Worm (Caenorhabditis elegans) whole organism, L4 larva: ENCODE measurements around the gene K06A9.2.

ENCODE experiments used
- D1046.2 ChIP-seq: fragments of 200-800 bp; sonication (Bioruptor generic); IDR thresholded peaks from 2 replicates; pipeline ENCODE4 v1.3.6; 2022; ENCODE audit warnings: missing genetic modification characterization, missing compliant biosample characterization
- F26F4.8 ChIP-seq: fragments of 200-800 bp; sonication (Bioruptor generic); conservative IDR thresholded peaks from 2 replicates; pipeline ENCODE4 v1.3.6; 2022; ENCODE audit warnings: missing genetic modification characterization, missing compliant biosample characterization
- F44E2.7 ChIP-seq: fragments of 200-800 bp; sonication (Bioruptor generic); IDR thresholded peaks from 2 replicates; pipeline ENCODE4 v2.1.2; 2022; ENCODE audit warnings: missing genetic modification characterization, missing compliant biosample characterization
- Y105C5A.15 ChIP-seq: fragments of 200-800 bp; sonication (Bioruptor generic); IDR thresholded peaks from 2 replicates; pipeline ENCODE4 v1.3.6; 2022; ENCODE audit warnings: missing genetic modification characterization, missing compliant biosample characterization
- aha-1 ChIP-seq: fragments of 150-350 bp; peaks from one replicate; lab custom pipeline; 2014; ENCODE audit warnings: missing biosample characterization, missing genetic modification characterization
- aly-2 ChIP-seq: sonication (generic microtip); optimal IDR thresholded peaks from 2 replicates; lab custom pipeline; 2018; ENCODE audit warnings: missing biosample characterization, missing genetic modification characterization
- ceh-32 ChIP-seq: sonication (generic microtip); optimal IDR thresholded peaks from 2 replicates; lab custom pipeline; 2016; ENCODE audit warnings: mild to moderate bottlenecking, missing genetic modification characterization, missing compliant biosample characterization; ENCODE audit not compliant: poor library complexity
- ceh-62 ChIP-seq: sonication (generic microtip); optimal IDR thresholded peaks from 2 replicates; lab custom pipeline; 2017; ENCODE audit warnings: missing biosample characterization, missing genetic modification characterization
- ctbp-1 ChIP-seq: fragments of 200-800 bp; sonication (Bioruptor generic); IDR thresholded peaks from 2 replicates; pipeline ENCODE4 v1.3.6; 2022; ENCODE audit warnings: missing genetic modification reagents, missing genetic modification characterization, missing compliant biosample characterization
- daf-16 ChIP-seq, 3 experiments: sonication (generic microtip); optimal IDR thresholded peaks; 2 replicates each; lab custom pipeline; 2016 to 2017; ENCODE audit warnings: missing genetic modification characterization in 3 of 3, missing genetic modification reagents in 3 of 3, mild to moderate bottlenecking in 2 of 3, missing compliant biosample characterization in 2 of 3, missing biosample characterization in 1 of 3, moderate library complexity in 1 of 3
- daf-19 ChIP-seq: fragments of 200-800 bp; sonication (Bioruptor generic); conservative IDR thresholded peaks from 2 replicates; pipeline ENCODE4 v1.3.6; 2022; ENCODE audit warnings: missing genetic modification characterization, missing compliant biosample characterization
- daf-8 ChIP-seq: fragments of 200-800 bp; sonication (Bioruptor generic); IDR thresholded peaks from 2 replicates; pipeline ENCODE4 v1.3.6; 2022; ENCODE audit warnings: missing genetic modification characterization, missing compliant biosample characterization
- dmd-6 ChIP-seq: fragments of 200-800 bp; sonication (Bioruptor generic); IDR thresholded peaks from 2 replicates; pipeline ENCODE4 v1.3.6; 2022; ENCODE audit warnings: missing genetic modification reagents, missing genetic modification characterization, missing compliant biosample characterization
- dve-1 ChIP-seq: sonication (generic microtip); optimal IDR thresholded peaks from 2 replicates; lab custom pipeline; 2017; ENCODE audit warnings: antibody characterized with exemption, mild to moderate bottlenecking, missing genetic modification characterization, missing compliant biosample characterization; ENCODE audit not compliant: insufficient read depth
- hlh-11 ChIP-seq: fragments of 200-800 bp; sonication (Bioruptor generic); optimal IDR thresholded peaks from 2 replicates; lab custom pipeline; 2018; ENCODE audit warnings: mild to moderate bottlenecking, missing genetic modification characterization, missing compliant biosample characterization
- hlh-30 ChIP-seq: sonication (generic microtip); optimal IDR thresholded peaks from 2 replicates; lab custom pipeline; 2017; ENCODE audit warnings: antibody characterized with exemption, mild to moderate bottlenecking, missing genetic modification characterization, missing compliant biosample characterization; ENCODE audit not compliant: insufficient read depth
- lin-1 ChIP-seq: fragments of 200-800 bp; sonication (Bioruptor generic); IDR thresholded peaks from 2 replicates; pipeline ENCODE4 v1.3.6; 2022; ENCODE audit warnings: missing genetic modification reagents, missing genetic modification characterization, missing compliant biosample characterization
- mdt-29 ChIP-seq: fragments of 200-800 bp; sonication (Bioruptor generic); IDR thresholded peaks from 2 replicates; pipeline ENCODE4 v1.3.6; 2022; ENCODE audit warnings: missing genetic modification reagents, missing genetic modification characterization, missing compliant biosample characterization
- nhr-102 ChIP-seq: sonication (generic microtip); optimal IDR thresholded peaks from 2 replicates; lab custom pipeline; 2016; ENCODE audit warnings: mild to moderate bottlenecking, missing genetic modification characterization, moderate library complexity, missing compliant biosample characterization
- nhr-28 ChIP-seq: fragments of 150-350 bp; optimal IDR thresholded peaks from 2 replicates; lab custom pipeline; 2014; ENCODE audit warnings: missing biosample characterization, missing genetic modification characterization
- nhr-77 ChIP-seq: fragments of 150-350 bp; optimal IDR thresholded peaks from 2 replicates; lab custom pipeline; 2014; ENCODE audit warnings: missing biosample characterization, missing genetic modification characterization
- pha-4 ChIP-seq, 2 experiments: fragments of 150-350 bp in 1 of 2; fragments of 200-800 bp in 1 of 2; sonication (Bioruptor generic) in 1 of 2; IDR thresholded peaks in 1 of 2; optimal IDR thresholded peaks in 1 of 2; 2 replicates each; pipeline versions ENCODE4 v1.3.6 to Lab custom; 2014 to 2022; ENCODE audit warnings: missing genetic modification characterization in 2 of 2, missing genetic modification reagents in 2 of 2, missing biosample characterization in 1 of 2, missing compliant biosample characterization in 1 of 2
- php-3 ChIP-seq: fragments of 200-800 bp; sonication (Bioruptor generic); IDR thresholded peaks from 2 replicates; pipeline ENCODE4 v1.3.6; 2022; ENCODE audit warnings: missing genetic modification reagents, missing genetic modification characterization, missing compliant biosample characterization
- pqm-1 ChIP-seq: sonication (generic microtip); optimal IDR thresholded peaks from 2 replicates; lab custom pipeline; 2017; ENCODE audit warnings: missing biosample characterization, missing genetic modification characterization
- saeg-2 ChIP-seq: fragments of 200-800 bp; sonication (Bioruptor generic); IDR thresholded peaks from 2 replicates; pipeline ENCODE4 v1.3.6; 2022; ENCODE audit warnings: missing genetic modification reagents, missing genetic modification characterization, missing compliant biosample characterization
- set-16 ChIP-seq: fragments of 200-800 bp; sonication (Bioruptor generic); IDR thresholded peaks from 2 replicates; pipeline ENCODE4 v1.3.6; 2022; ENCODE audit warnings: missing genetic modification reagents, missing genetic modification characterization, missing compliant biosample characterization
- tag-97 ChIP-seq: fragments of 200-800 bp; sonication (Bioruptor generic); IDR thresholded peaks from 2 replicates; pipeline ENCODE4 v1.3.6; 2022; ENCODE audit warnings: missing genetic modification characterization, missing compliant biosample characterization
- unc-62 ChIP-seq, 3 experiments: fragments of 150-350 bp in 1 of 3; sonication (generic microtip); optimal IDR thresholded peaks in 2 of 3; peaks in 1 of 3; 1 replicate in 1 of 3; 2 replicates in 2 of 3; lab custom pipeline; 2014 to 2017; ENCODE audit warnings: missing biosample characterization in 3 of 3, missing genetic modification characterization in 3 of 3, missing genetic modification reagents in 3 of 3, missing genotype in 1 of 3
- zip-2 ChIP-seq: fragments of 150-350 bp; optimal IDR thresholded peaks from 2 replicates; lab custom pipeline; 2014; ENCODE audit warnings: missing biosample characterization, missing genetic modification characterization

Gene K06A9.2

DNA sequence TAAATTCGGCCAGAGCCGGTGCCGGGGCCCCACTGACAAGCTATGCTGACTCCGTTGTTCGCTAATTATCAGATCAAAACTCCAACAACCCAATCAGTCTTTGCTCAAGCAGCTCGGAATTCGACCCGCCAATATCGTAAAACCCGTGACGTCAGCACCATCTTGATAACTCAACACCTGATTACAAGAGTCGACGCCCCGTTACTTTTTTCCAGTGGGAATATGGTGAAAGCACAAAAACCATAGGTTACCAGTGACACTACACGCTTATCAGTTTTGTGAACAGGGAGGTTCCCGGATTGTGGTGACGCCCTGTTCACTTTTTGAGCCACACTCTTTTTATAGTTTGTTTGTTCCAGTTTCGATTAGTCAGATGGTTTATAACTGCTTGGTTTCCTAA, 4.9 kb downstream of the K06A9.2 start:
- 0 out of 2 replicates have a peak, but pooled peaks have one; percentile 25 for TF ChIP-seq php-3 (GFP tag; lab: Robert Waterston, UW)
- TF ChIP-seq dmd-6 (GFP tag; lab: Robert Waterston, UW): peak; percentile 91
- TF ChIP-seq saeg-2 (GFP tag; lab: Robert Waterston, UW): 0 out of 2 replicates have a peak, but pooled peaks have one; percentile 9
- peak; percentile 7 for TF ChIP-seq hlh-30 (tag; lab: Kevin White, UChicago)
- peak; percentile 58 for TF ChIP-seq dve-1
- no peak for TF ChIP-seq aha-1 (tag; lab: Kevin White, UChicago)
- no peak for TF ChIP-seq Y105C5A.15 (GFP tag; lab: Robert Waterston, UW)
- peak; percentile 90 for TF ChIP-seq nhr-28
- TF ChIP-seq ceh-32: no peak
- peak; percentile 78 for TF ChIP-seq pqm-1 (tag; lab: Kevin White, UChicago)
- peak; percentile 53; the same call in 1 of the 2 replicates for TF ChIP-seq lin-1 (GFP tag; lab: Robert Waterston, UW)
- TF ChIP-seq nhr-102 (tag; lab: Kevin White, UChicago): no peak
- no peak for TF ChIP-seq ctbp-1 (GFP tag; lab: Robert Waterston, UW)
- TF ChIP-seq daf-16 (GFP tag; optimal IDR thresholded peaks at IDR 0.05; lab: Kevin White, UChicago): no peak
- peak; percentile 50 for TF ChIP-seq daf-16 (tag; optimal IDR thresholded peaks at IDR 0.05; lab: Kevin White, UChicago)
- TF ChIP-seq hlh-11 (tag; lab: Kevin White, UChicago): peak; percentile 42
- peak; percentile 40 for TF ChIP-seq nhr-77 (tag; lab: Kevin White, UChicago)
- TF ChIP-seq aly-2 (tag; lab: Kevin White, UChicago): no peak
- TF ChIP-seq, all 104 proteins: peak for 11

DNA sequence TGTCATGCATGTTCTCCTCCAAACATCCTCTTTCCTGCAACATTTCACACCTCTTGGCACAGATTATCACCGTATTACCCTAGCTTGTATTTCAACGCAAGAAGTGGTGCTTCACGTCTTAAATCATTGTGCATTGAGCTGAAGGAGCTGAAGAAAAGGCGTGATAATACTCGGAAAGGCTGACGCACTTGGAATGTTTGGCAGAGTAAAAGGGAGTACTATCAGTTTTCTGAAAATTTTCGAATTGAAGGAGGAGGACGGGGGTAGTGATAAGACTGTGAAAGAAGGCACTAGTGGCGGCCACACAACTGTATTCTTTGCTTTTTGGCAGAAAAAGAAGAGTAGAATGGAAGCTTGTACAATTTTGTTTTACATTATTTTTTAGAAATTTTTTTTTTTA, 7.3 kb downstream of the K06A9.2 start:
- TF ChIP-seq nhr-28: peak; percentile 19
- TF ChIP-seq hlh-11 (tag; lab: Kevin White, UChicago): peak; percentile 18
- peak; percentile 36 for TF ChIP-seq pqm-1 (tag; lab: Kevin White, UChicago)
- no peak for TF ChIP-seq zip-2 (tag; lab: Kevin White, UChicago)
- peak; percentile 86 for TF ChIP-seq aha-1 (tag; lab: Kevin White, UChicago)

DNA sequence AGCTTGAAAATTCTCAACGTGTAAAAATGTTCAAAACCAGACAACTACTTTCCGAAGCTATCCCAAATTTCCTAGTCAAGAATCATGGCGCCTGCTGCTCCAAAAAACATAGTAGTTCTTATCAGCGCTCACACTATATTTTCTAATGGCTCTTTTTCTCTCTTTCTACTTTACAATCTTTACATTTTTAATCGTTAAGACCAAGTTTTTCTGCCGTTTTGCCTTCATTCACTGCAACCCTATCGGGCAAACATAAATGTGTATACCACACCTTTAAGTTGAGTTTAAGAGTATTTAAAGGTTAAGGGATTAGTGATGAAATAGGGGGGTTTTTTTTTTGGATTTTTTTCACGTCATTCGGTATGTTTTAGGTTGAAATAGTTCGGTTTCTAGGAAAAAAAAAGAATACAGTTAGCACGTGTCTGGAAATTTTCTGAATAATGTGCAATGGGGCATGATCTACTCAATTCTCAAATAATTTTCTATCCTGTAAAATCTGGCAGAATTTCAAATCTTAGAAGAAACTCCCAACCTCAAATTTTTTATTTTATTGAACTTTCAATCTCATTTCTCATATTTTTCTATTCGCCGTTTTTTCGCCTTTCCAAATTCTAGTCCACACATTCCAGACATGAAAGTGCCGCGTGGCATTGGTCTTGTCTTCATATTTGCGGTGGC, 10.9 kb downstream of the K06A9.2 start, which contains the start of gene K06A9.1:
Gene K06A9.1, plus strand, starts transcription at position 628 of the 678 bp plus-strand sequence.
- TF ChIP-seq daf-8: no peak
- TF ChIP-seq nhr-28: peak; percentile 22
- TF ChIP-seq tag-97: no peak
- TF ChIP-seq pqm-1 (tag; lab: Kevin White, UChicago): peak; percentile 69
- no peak for TF ChIP-seq mdt-29 (GFP tag; lab: Robert Waterston, UW)
- peak in 1 of 2 experiments; percentile 27 for TF ChIP-seq unc-62 (GFP tag; optimal IDR thresholded peaks at IDR 0.05 in 1 of 2; lab: Kevin White, UChicago)
- no peak for TF ChIP-seq unc-62 (tag; optimal IDR thresholded peaks at IDR 0.05; lab: Kevin White, UChicago)
- peak; percentile 40 for TF ChIP-seq dmd-6 (GFP tag; lab: Robert Waterston, UW)
- TF ChIP-seq F44E2.7 (GFP tag; lab: Robert Waterston, UW): no peak
- TF ChIP-seq daf-19 (GFP tag; lab: Robert Waterston, UW): no peak
- no peak for TF ChIP-seq F26F4.8 (GFP tag; lab: Robert Waterston, UW)
- no peak for TF ChIP-seq php-3 (GFP tag; lab: Robert Waterston, UW)
- no peak for TF ChIP-seq set-16 (GFP tag; lab: Robert Waterston, UW)
- no peak for TF ChIP-seq ceh-62 (tag; lab: Kevin White, UChicago)
- TF ChIP-seq pha-4 (GFP tag; IDR thresholded peaks at IDR 0.05; lab: Robert Waterston, UW): no peak
- no peak for TF ChIP-seq pha-4 (tag; optimal IDR thresholded peaks at IDR 0.05; lab: Kevin White, UChicago)

DNA sequence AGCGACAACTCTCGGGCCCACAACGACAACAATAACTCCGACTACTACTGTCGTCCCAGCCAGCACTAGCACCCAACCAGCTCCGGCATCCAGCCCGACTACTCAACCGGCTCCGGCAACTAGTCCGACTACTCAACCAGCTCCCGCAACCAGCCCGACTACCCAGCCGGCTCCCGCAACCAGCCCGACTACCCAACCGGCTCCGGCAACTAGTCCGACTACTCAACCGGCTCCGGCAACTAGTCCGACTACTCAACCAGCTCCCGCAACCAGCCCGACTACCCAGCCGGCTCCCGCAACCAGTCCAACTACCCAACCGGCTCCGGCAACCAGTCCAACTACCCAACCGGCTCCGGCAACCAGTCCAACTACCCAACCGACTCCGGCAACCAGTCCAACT, 12.3 kb downstream of the K06A9.2 start:
- TF ChIP-seq F26F4.8 (GFP tag; lab: Robert Waterston, UW) (0 out of 2 replicates have a peak, but pooled peaks have one; percentile 35), set-16 (GFP tag; lab: Robert Waterston, UW) (peak; percentile 92), D1046.2 (0 out of 2 replicates have a peak, but pooled peaks have one; percentile 39)
